Fruit fly (Drosophila melanogaster): ENCODE results near the gene CG31125.

DNA sequence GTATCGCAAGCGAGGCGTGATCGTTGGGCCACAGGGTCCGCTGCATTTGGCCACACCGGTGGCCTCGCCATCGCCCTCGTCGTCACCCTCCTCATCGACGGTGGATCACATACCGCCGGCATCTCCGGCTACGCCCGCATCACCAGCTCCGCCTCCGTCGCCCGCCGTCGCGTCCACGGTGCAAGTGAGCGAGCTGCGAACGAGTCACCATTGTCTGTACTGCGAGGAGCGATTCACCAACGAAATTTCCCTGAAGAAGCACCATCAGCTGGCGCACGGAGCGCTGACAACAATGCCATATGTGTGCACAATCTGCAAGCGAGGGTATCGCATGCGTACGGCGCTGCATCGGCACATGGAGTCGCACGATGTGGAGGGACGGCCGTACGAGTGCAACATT lies 34.1 kb downstream of the CG31125 start:
- TF ChIP-seq psq (optimal IDR thresholded peaks at IDR 0.05): no peak
- no peak for TF ChIP-seq h (optimal IDR thresholded peaks at IDR 0.05)
